Worm (Caenorhabditis elegans): ENCODE results near the gene gcy-37.
A peak's percentile ranks its signal among the peaks of the same experiment; 100 is the strongest.

Gene gcy-37

ce11 chrIV:2130714-2131113, 28.3 kb downstream of the gcy-37 start, which contains the start of gene prmt-6:
Gene prmt-6, plus strand, starts transcription at chrIV:2130965.
- TF ChIP-seq pqm-1 (tag; optimal IDR thresholded peaks at IDR 0.05), result peak; percentile 51
- no peak for TF ChIP-seq ceh-44 (GFP tag; IDR thresholded peaks at IDR 0.05)
- TF ChIP-seq dmd-6 (GFP tag; IDR thresholded peaks at IDR 0.05), result peak; percentile 54; the same call in 1 of the 2 replicates
- peak; percentile 54 for TF ChIP-seq nhr-28 (tag; optimal IDR thresholded peaks at IDR 0.05)
- TF ChIP-seq spr-3 (GFP tag; optimal IDR thresholded peaks at IDR 0.05), result no peak
- TF ChIP-seq F10B5.3 (tag; optimal IDR thresholded peaks at IDR 0.05), result no peak

DNA sequence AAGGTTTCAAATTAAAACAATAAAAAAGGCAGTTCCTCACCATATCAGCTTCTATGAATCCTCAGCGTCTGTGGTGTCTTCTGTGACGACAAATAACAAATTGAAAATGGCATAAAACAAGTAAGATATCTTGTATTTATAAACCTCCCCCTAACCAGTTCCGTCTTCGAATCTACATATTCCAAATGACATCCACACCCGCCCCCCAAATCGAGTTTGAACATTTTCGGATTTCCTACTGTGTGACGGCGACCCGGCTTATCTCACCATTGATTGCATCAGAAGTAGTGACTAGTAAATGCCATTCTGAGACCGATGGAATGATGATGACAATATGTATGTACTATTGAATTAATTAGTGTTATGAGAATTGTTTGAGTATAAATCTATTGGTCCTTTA, 30.2 kb downstream of the gcy-37 start, which contains the start of gene grl-20:
TSS of gene grl-20 (minus strand) at position 101 of the 400 bp plus-strand sequence.
- peak in 1 of 2 experiments; percentile 27 for TF ChIP-seq unc-62 (GFP tag; optimal IDR thresholded peaks at IDR 0.05 in 1 of 2)
- no peak for TF ChIP-seq unc-62 (tag; optimal IDR thresholded peaks at IDR 0.05)
- TF ChIP-seq zfp-2 (tag; optimal IDR thresholded peaks at IDR 0.05), result no peak
- no peak for TF ChIP-seq zip-11 (GFP tag; IDR thresholded peaks at IDR 0.05)
- no peak for TF ChIP-seq lim-7 (GFP tag; IDR thresholded peaks at IDR 0.05)

DNA sequence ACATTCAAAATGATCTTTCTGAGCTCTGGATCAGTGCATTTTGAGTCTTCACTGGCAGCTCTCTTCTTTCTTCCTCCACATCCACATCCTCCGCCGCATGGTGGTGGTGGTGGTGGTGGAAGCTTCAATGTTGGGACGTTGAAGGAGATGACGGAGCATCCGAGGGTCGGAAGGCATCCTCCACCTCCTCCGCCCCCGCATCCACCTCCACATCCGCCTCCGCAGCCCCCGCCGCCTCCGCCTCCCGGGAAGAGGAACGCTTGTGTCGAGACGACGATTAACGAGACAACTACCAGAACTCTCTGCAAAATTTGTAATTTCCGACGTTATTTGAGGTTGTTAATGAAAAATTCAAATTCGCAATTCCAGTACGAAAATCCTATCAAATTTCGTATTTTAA, 31.6 kb downstream of the gcy-37 start:
- TF ChIP-seq set-16 (GFP tag; IDR thresholded peaks at IDR 0.05), result peak; percentile 96
- no peak for TF ChIP-seq nhr-77 (tag; optimal IDR thresholded peaks at IDR 0.05)
- TF ChIP-seq madf-5 (GFP tag; IDR thresholded peaks at IDR 0.05), result 0 out of 4 replicates have a peak, but pooled peaks of 1 of the 2 experiments have one; percentile 18

DNA sequence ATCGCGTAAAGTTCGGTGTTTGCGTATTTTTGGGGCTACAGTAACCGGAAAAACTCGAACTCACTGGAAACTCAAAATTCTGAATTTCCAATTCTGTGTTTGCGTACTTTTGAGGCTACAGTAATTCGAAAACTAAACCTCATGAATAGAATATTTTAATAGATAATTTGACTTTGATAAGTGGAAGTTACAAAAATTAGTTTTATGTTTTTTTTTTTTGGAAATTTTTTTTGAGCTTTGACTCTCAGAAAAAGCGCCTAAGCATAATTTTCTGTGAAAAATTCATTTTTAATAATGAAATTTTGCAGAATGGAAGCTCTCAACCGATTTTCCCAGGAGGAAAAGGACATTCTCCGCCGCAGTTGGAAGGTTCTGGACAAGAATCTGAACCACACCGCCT, 36.5 kb downstream of the gcy-37 start, which contains the start of gene glb-7:
TSS of gene glb-7 (plus strand) at position 301 of the 400 bp plus-strand sequence.
- TF ChIP-seq nhr-6 (tag; optimal IDR thresholded peaks at IDR 0.05) (no peak), fos-1 (tag; optimal IDR thresholded peaks at IDR 0.05) (no peak), dve-1 (tag; optimal IDR thresholded peaks at IDR 0.05; ENCODE audit: insufficient read depth) (no peak), mep-1 (tag; optimal IDR thresholded peaks at IDR 0.05) (no peak), mes-2 (tag; optimal IDR thresholded peaks at IDR 0.05; ENCODE audit: poor library complexity, severe bottlenecking) (no peak), hif-1 (tag; optimal IDR thresholded peaks at IDR 0.05) (no peak), lin-15B (tag; optimal IDR thresholded peaks at IDR 0.05) (no peak), attf-4 (tag; optimal IDR thresholded peaks at IDR 0.05) (no peak), zip-2 (tag; optimal IDR thresholded peaks at IDR 0.05) (no peak)

ce11 chrIV:2117268-2117667, 41.7 kb downstream of the gcy-37 start:
- TF ChIP-seq lin-1 (GFP tag; IDR thresholded peaks at IDR 0.05) (no peak), ztf-7 (tag; optimal IDR thresholded peaks at IDR 0.05) (no peak), F26F4.8 (GFP tag; conservative IDR thresholded peaks at IDR 0.05) (no peak), ZK337.2 (GFP tag; IDR thresholded peaks at IDR 0.05) (no peak), ctbp-1 (GFP tag; IDR thresholded peaks at IDR 0.05) (no peak), ama-1 (optimal IDR thresholded peaks at IDR 0.05) (no peak), madf-5 (GFP tag; IDR thresholded peaks at IDR 0.05) (no peak), dpl-1 (GFP tag; optimal IDR thresholded peaks at IDR 0.05) (no peak), lir-3 (tag; optimal IDR thresholded peaks at IDR 0.05) (no peak), hlh-11 (tag; optimal IDR thresholded peaks at IDR 0.05) (no peak), F49E8.2 (tag; optimal IDR thresholded peaks at IDR 0.05; ENCODE audit: borderline replicate concordance) (no peak)

DNA sequence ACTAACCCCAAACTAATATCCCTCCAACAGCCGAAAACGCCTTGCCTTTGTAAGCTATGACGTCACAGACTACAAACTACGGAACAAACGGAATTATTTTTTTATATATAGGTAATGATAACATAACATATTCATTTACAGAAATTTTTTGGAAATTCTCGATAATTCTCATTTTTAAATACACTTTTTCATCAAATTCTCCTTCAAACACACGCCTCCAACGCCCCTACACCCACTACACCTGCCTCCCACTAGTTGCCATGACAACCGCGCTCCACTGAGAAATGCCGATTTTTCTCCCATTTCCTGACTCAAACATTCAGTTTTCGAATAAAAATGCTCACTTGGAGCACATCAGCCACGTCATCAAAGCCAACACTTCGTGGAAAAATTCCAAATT, 44.6 kb downstream of the gcy-37 start, which contains the start of gene xbx-4:
TSS of gene xbx-4 (plus strand) at position 301 of the 400 bp plus-strand sequence.
- TF ChIP-seq aha-1 (tag) (peak; percentile 80), R02D3.7 (tag; optimal IDR thresholded peaks at IDR 0.05) (no peak)
